Fruit fly (Drosophila melanogaster) whole organism, embryonic: ENCODE data around the gene Sbf.

Source experiments
- CG11247 ChIP-seq: fragments of 200-800 bp; sonication (Bioruptor generic); IDR thresholded peaks from 2 replicates; pipeline ENCODE4 v1.3.6; 2022; ENCODE audit warnings: missing biosample characterization, missing genetic modification characterization
- CG11398 ChIP-seq: fragments of 200-800 bp; sonication (Bioruptor generic); optimal IDR thresholded peaks from 2 replicates; lab custom pipeline; 2016; ENCODE audit warnings: missing biosample characterization, missing genetic modification characterization
- CG12236 ChIP-seq: fragments of 200-800 bp; sonication (Bioruptor generic); optimal IDR thresholded peaks from 2 replicates; lab custom pipeline; 2016; ENCODE audit warnings: missing biosample characterization, missing genetic modification characterization
- CG13424 ChIP-seq: fragments of 200-800 bp; sonication (Bioruptor generic); optimal IDR thresholded peaks from 2 replicates; lab custom pipeline; 2019; ENCODE audit warnings: missing biosample characterization, mild to moderate bottlenecking, missing genetic modification characterization, moderate library complexity
- CG13624 ChIP-seq: fragments of 200-800 bp; sonication (Bioruptor generic); optimal IDR thresholded peaks from 2 replicates; lab custom pipeline; 2016; ENCODE audit warnings: missing biosample characterization, missing genetic modification characterization
- CG14860 ChIP-seq: fragments of 200-800 bp; sonication (Bioruptor generic); IDR thresholded peaks from 3 replicates; pipeline ENCODE4 v1.3.6; 2022; ENCODE audit warnings: missing biosample characterization, missing genetic modification characterization; ENCODE audit not compliant: partially characterized antibody
- CG16815 ChIP-seq: fragments of 200-800 bp; sonication (Bioruptor generic); optimal IDR thresholded peaks from 3 replicates; lab custom pipeline; 2017; ENCODE audit warnings: missing biosample characterization, mild to moderate bottlenecking, missing genetic modification characterization
- CG18764 ChIP-seq: fragments of 200-800 bp; sonication (Bioruptor generic); optimal IDR thresholded peaks from 3 replicates; lab custom pipeline; 2016; ENCODE audit warnings: missing biosample characterization, missing genetic modification characterization
- CG2129 ChIP-seq: fragments of 200-800 bp; sonication (Bioruptor generic); IDR thresholded peaks from 2 replicates; pipeline ENCODE4 v1.3.6; 2022; ENCODE audit warnings: missing biosample characterization, missing genetic modification characterization; ENCODE audit not compliant: partially characterized antibody
- CG34224 ChIP-seq: fragments of 200-800 bp; sonication (Bioruptor generic); IDR thresholded peaks from 3 replicates; pipeline ENCODE4 v1.3.6; 2022; ENCODE audit warnings: missing biosample characterization, missing genetic modification characterization; ENCODE audit not compliant: partially characterized antibody
- CG4360 ChIP-seq: fragments of 200-800 bp; sonication (Bioruptor generic); IDR thresholded peaks from 2 replicates; pipeline ENCODE4 v1.3.6; 2022; ENCODE audit warnings: missing biosample characterization, missing genetic modification characterization
- CG7963 ChIP-seq: fragments of 200-800 bp; sonication (Bioruptor generic); IDR thresholded peaks from 3 replicates; pipeline ENCODE4 v1.3.6; 2022; ENCODE audit warnings: missing biosample characterization, missing genetic modification characterization; ENCODE audit not compliant: partially characterized antibody
- CG8281 ChIP-seq: fragments of 200-800 bp; sonication (Bioruptor generic); optimal IDR thresholded peaks from 2 replicates; lab custom pipeline; 2018; ENCODE audit warnings: missing biosample characterization, mild to moderate bottlenecking, missing genetic modification characterization, moderate library complexity
- CG8478 ChIP-seq: fragments of >200 bp; optimal IDR thresholded peaks from 2 replicates; lab custom pipeline; 2018
- CG8765 ChIP-seq: fragments of 200-800 bp; sonication (Bioruptor generic); IDR thresholded peaks from 2 replicates; pipeline ENCODE4 v1.3.6; 2022; ENCODE audit warnings: missing biosample characterization, missing genetic modification characterization
- CG9932 ChIP-seq: fragments of 200-800 bp; sonication (Bioruptor generic); IDR thresholded peaks from 2 replicates; pipeline ENCODE4 v1.3.6; 2022; ENCODE audit warnings: missing biosample characterization, missing genetic modification characterization
- Camta ChIP-seq: fragments of 200-800 bp; sonication (Bioruptor generic); optimal IDR thresholded peaks from 2 replicates; lab custom pipeline; 2016; ENCODE audit warnings: missing biosample characterization, missing genetic modification characterization
- Chrac-16 ChIP-seq: fragments of 200-800 bp; sonication (Bioruptor generic); optimal IDR thresholded peaks from 3 replicates; lab custom pipeline; 2016; ENCODE audit warnings: missing biosample characterization, missing genetic modification characterization
- CrebB ChIP-seq: fragments of 200-800 bp; sonication (Bioruptor generic); optimal IDR thresholded peaks from 3 replicates; lab custom pipeline; 2018; ENCODE audit warnings: missing biosample characterization, mild to moderate bottlenecking, missing genetic modification characterization
- D19A ChIP-seq: fragments of 200-800 bp; optimal IDR thresholded peaks from 3 replicates; lab custom pipeline; 2019; ENCODE audit warnings: missing biosample characterization, mild to moderate bottlenecking, missing genetic modification characterization, moderate library complexity
- HLH4C ChIP-seq: fragments of 200-800 bp; sonication (Bioruptor generic); IDR thresholded peaks from 3 replicates; pipeline ENCODE4 v1.3.6; 2022; ENCODE audit warnings: missing biosample characterization, missing genetic modification characterization; ENCODE audit not compliant: partially characterized antibody
- HLHmδ ChIP-seq: fragments of 200-800 bp; sonication (Bioruptor generic); optimal IDR thresholded peaks from 2 replicates; lab custom pipeline; 2018; ENCODE audit warnings: missing biosample characterization, mild to moderate bottlenecking, missing genetic modification characterization, moderate library complexity
- MBD-R2 ChIP-seq: fragments of 200-800 bp; sonication (Bioruptor generic); IDR thresholded peaks from 2 replicates; pipeline ENCODE4 v1.3.6; 2022; ENCODE audit warnings: missing biosample characterization, missing genetic modification characterization
- MESR4 ChIP-seq: fragments of 200-800 bp; sonication (Bioruptor generic); optimal IDR thresholded peaks from 2 replicates; lab custom pipeline; 2018; ENCODE audit warnings: missing biosample characterization, mild to moderate bottlenecking, missing genetic modification characterization, moderate library complexity
- Opbp ChIP-seq: fragments of 200-800 bp; sonication (Bioruptor generic); IDR thresholded peaks from 3 replicates; pipeline ENCODE4 v1.3.6; 2022; ENCODE audit warnings: missing biosample characterization, missing genetic modification characterization; ENCODE audit not compliant: partially characterized antibody
- Pdp1 ChIP-seq, 2 experiments: fragments of 200-800 bp; sonication (Bioruptor generic); optimal IDR thresholded peaks; 3 replicates each; lab custom pipeline; 2016; ENCODE audit warnings: missing biosample characterization in 2 of 2, missing genetic modification characterization in 2 of 2, mild to moderate bottlenecking in 1 of 2, moderate library complexity in 1 of 2
- Sry-β ChIP-seq: fragments of 200-800 bp; sonication (Bioruptor generic); optimal IDR thresholded peaks from 2 replicates; lab custom pipeline; 2018; ENCODE audit warnings: missing biosample characterization, mild to moderate bottlenecking, missing genetic modification characterization, moderate library complexity
- Trl ChIP-seq, 3 experiments: fragments of >200 bp in 2 of 3; fragments of 200-800 bp in 1 of 3; sonication (Bioruptor generic) in 1 of 3; optimal IDR thresholded peaks; 2 replicates in 1 of 3; 3 replicates in 2 of 3; lab custom pipeline; 2016 to 2017; ENCODE audit warnings: missing biosample characterization in 1 of 3, missing genetic modification characterization in 1 of 3
- YL-1 ChIP-seq: fragments of 200-800 bp; sonication (Bioruptor generic); optimal IDR thresholded peaks from 3 replicates; lab custom pipeline; 2017; ENCODE audit warnings: missing biosample characterization, mild to moderate bottlenecking, missing genetic modification characterization
- ab ChIP-seq: fragments of 200-800 bp; sonication (Bioruptor generic); optimal IDR thresholded peaks from 2 replicates; lab custom pipeline; 2016; ENCODE audit warnings: missing biosample characterization, missing genetic modification characterization
- ap ChIP-seq: fragments of 200-800 bp; sonication (Bioruptor generic); IDR thresholded peaks from 2 replicates; pipeline ENCODE4 v1.3.6; 2022; ENCODE audit warnings: missing biosample characterization, missing genetic modification characterization
- bigmax ChIP-seq: fragments of 200-800 bp; sonication (Bioruptor generic); optimal IDR thresholded peaks from 2 replicates; lab custom pipeline; 2018; ENCODE audit warnings: missing biosample characterization, mild to moderate bottlenecking, missing genetic modification characterization
- bsh ChIP-seq, 2 experiments: fragments of 200-800 bp; sonication (Bioruptor generic); optimal IDR thresholded peaks; 2 replicates each; lab custom pipeline; 2017 to 2018; ENCODE audit warnings: mild to moderate bottlenecking in 2 of 2, missing biosample characterization in 2 of 2, missing genetic modification characterization in 2 of 2, moderate library complexity in 1 of 2
- crol ChIP-seq: fragments of 200-800 bp; sonication (Bioruptor generic); IDR thresholded peaks from 2 replicates; pipeline ENCODE4 v1.3.6; 2022; ENCODE audit warnings: missing biosample characterization, missing genetic modification characterization
- dan ChIP-seq: fragments of 200-800 bp; sonication (Bioruptor generic); IDR thresholded peaks from 2 replicates; pipeline ENCODE4 v1.3.6; 2022; ENCODE audit warnings: missing biosample characterization, missing genetic modification characterization
- fd64A ChIP-seq: fragments of 200-800 bp; sonication (Bioruptor generic); optimal IDR thresholded peaks from 3 replicates; lab custom pipeline; 2018; ENCODE audit warnings: missing biosample characterization, mild to moderate bottlenecking, missing genetic modification characterization
- fd96Cb ChIP-seq: fragments of 200-800 bp; sonication (Bioruptor generic); optimal IDR thresholded peaks from 2 replicates; lab custom pipeline; 2018; ENCODE audit warnings: missing biosample characterization, mild to moderate bottlenecking, missing genetic modification characterization, moderate library complexity
- gro ChIP-seq: fragments of 200-800 bp; sonication (Bioruptor generic); optimal IDR thresholded peaks from 2 replicates; lab custom pipeline; 2016; ENCODE audit warnings: missing biosample characterization, missing genetic modification characterization
- ken ChIP-seq: fragments of 200-800 bp; sonication (Bioruptor generic); IDR thresholded peaks from 3 replicates; pipeline ENCODE4 v1.3.6; 2022; ENCODE audit warnings: missing biosample characterization, missing genetic modification characterization
- klu ChIP-seq: fragments of 200-800 bp; sonication (Bioruptor generic); IDR thresholded peaks from 2 replicates; pipeline ENCODE4 v1.3.6; 2022; ENCODE audit warnings: missing biosample characterization, missing genetic modification characterization
- kni ChIP-seq: fragments of 200-800 bp; sonication (Bioruptor generic); optimal IDR thresholded peaks from 3 replicates; lab custom pipeline; 2017; ENCODE audit warnings: mild to moderate bottlenecking, missing biosample characterization, missing genetic modification reagents, missing genetic modification characterization
- nerfin-2 ChIP-seq: fragments of 200-800 bp; sonication (Bioruptor generic); IDR thresholded peaks from 2 replicates; pipeline ENCODE4 v1.3.6; 2022; ENCODE audit warnings: missing biosample characterization, missing genetic modification characterization; ENCODE audit not compliant: partially characterized antibody
- repo ChIP-seq: fragments of 200-800 bp; sonication (Bioruptor generic); optimal IDR thresholded peaks from 2 replicates; lab custom pipeline; 2016; ENCODE audit warnings: missing biosample characterization, missing genetic modification characterization
- row ChIP-seq: fragments of 200-800 bp; sonication (Bioruptor generic); IDR thresholded peaks from 3 replicates; pipeline ENCODE4 v1.3.6; 2022; ENCODE audit warnings: missing biosample characterization, missing genetic modification characterization
- slbo ChIP-seq: fragments of 200-800 bp; sonication (Bioruptor generic); IDR thresholded peaks from 2 replicates; pipeline ENCODE4 v1.3.6; 2022; ENCODE audit warnings: missing biosample characterization, missing genetic modification characterization
- tna ChIP-seq: fragments of 200-800 bp; sonication (Bioruptor generic); IDR thresholded peaks from 2 replicates; pipeline ENCODE4 v1.3.6; 2022; ENCODE audit warnings: missing biosample characterization, missing genetic modification characterization; ENCODE audit not compliant: partially characterized antibody
- twi ChIP-seq: fragments of 200-800 bp; optimal IDR thresholded peaks from 2 replicates; lab custom pipeline; 2019; ENCODE audit warnings: missing biosample characterization, mild to moderate bottlenecking, missing genetic modification characterization, moderate library complexity

Gene Sbf

DNA sequence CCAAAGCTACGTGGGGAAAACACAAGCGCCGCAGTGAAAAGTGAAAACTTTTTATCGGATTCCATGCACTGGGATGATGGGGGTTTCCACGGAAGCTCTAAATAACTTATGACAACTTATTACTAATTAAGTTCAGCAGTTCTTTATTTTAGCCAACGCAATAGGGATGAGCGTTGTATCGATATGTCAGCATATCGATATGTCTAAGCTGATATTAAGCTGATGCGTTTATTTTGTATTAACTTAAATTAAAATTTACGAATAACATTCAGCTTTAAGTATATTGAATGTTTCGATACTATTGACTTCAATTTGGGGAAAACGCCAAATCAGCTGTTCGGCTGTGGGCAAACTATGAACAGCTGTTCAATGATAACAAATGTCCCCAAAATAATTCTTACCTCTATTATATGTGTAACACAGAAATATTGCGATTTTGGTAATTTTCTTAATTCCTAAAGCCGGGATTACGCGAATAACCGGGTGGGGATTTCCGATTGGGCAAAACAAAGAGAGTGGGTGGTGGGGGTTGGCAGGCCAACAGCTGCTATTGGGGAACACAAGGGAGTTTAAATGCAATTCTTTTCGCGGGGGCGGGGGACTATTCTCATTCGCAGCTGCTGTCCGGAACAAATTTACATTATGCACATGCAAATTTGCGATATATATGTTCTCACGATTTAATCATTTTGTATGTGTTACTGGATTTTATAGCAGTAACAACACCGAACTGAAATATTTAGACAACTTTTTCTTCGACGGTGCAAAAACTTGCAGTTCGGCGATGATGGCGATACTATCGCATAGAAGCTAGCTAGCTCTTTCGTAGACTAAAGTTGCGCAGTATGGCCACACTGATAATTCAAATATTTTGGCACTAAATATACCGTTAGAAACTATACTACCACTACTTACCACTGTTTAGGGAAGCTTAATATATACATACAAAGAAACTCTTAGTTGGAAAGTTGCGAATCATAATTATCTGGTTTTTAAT is 47.2 kb downstream of the Sbf start, which contains the start of gene CG6923 (continued):
- TF ChIP-seq CG7963 (peak; percentile 87), CG13624 (no peak), Pdp1 (GFP tag; optimal IDR thresholded peaks at IDR 0.05; lab: Kevin White, UChicago) (no peak), slbo (GFP tag; lab: Robert Waterston, UW) (peak; percentile 25; the same call in 1 of the 2 replicates), ap (GFP tag; lab: Robert Waterston, UW) (no peak), kni (GFP tag; lab: Kevin White, UChicago) (no peak), ab (GFP tag; lab: Kevin White, UChicago) (no peak), MESR4 (GFP tag; lab: Kevin White, UChicago) (peak; percentile 7), klu (no peak), repo (GFP tag; lab: Kevin White, UChicago) (no peak), CG11398 (GFP tag; lab: Kevin White, UChicago) (no peak), bsh (GFP tag; optimal IDR thresholded peaks at IDR 0.05; lab: Kevin White, UChicago) (no peak), nerfin-2 (peak; percentile 75), CG13424 (tag; lab: Kevin White, UChicago) (no peak), YL-1 (GFP tag; lab: Kevin White, UChicago) (peak; percentile 4), Trl (optimal IDR thresholded peaks at IDR 0.05; lab: Kevin White, UChicago) (no peak), Trl (GFP tag; optimal IDR thresholded peaks at IDR 0.05; lab: Kevin White, UChicago) (no peak), Camta (GFP tag; lab: Kevin White, UChicago) (no peak), CG9932 (0 out of 2 replicates have a peak, but pooled peaks have one; percentile 10), CG4360 (GFP tag; lab: Robert Waterston, UW) (no peak), CG18764 (GFP tag; lab: Kevin White, UChicago) (no peak), ken (no peak), row (GFP tag; lab: Robert Waterston, UW) (peak; percentile 70), CG14860 (GFP tag; lab: Robert Waterston, UW) (peak; percentile 79), CG34224 (GFP tag; lab: Robert Waterston, UW) (peak; percentile 74), D19A (no peak), Chrac-16 (GFP tag; lab: Kevin White, UChicago) (no peak), HLH4C (GFP tag; lab: Robert Waterston, UW) (peak; percentile 85), CG12236 (GFP tag; lab: Kevin White, UChicago) (no peak), CG16815 (GFP tag; lab: Kevin White, UChicago) (no peak), gro (no peak), Opbp (GFP tag; lab: Robert Waterston, UW) (peak; percentile 87), CG8281 (no peak), CrebB (tag; lab: Kevin White, UChicago) (no peak), fd96Cb (no peak), tna (peak; percentile 80), CG2129 (GFP tag; lab: Robert Waterston, UW) (peak; percentile 81), twi (tag; lab: Kevin White, UChicago) (no peak), CG8765 (GFP tag; lab: Robert Waterston, UW) (no peak), dan (GFP tag; lab: Robert Waterston, UW) (no peak), fd64A (GFP tag; lab: Kevin White, UChicago) (no peak), CG8478 (no peak), Sry-β (GFP tag; lab: Kevin White, UChicago) (peak; percentile 31), bigmax (GFP tag; lab: Kevin White, UChicago) (no peak), crol (GFP tag; lab: Robert Waterston, UW) (peak; percentile 73), HLHmδ (GFP tag; lab: Kevin White, UChicago) (no peak), CG11247 (GFP tag; lab: Robert Waterston, UW) (no peak), MBD-R2 (GFP tag; lab: Robert Waterston, UW) (peak; percentile 32; the same call in 1 of the 2 replicates)
